Worm (Caenorhabditis elegans) whole organism, L4/young adult: ENCODE data around the gene F56D2.3.

Experiments
- dao-5 ChIP-seq: sonication (generic microtip); optimal IDR thresholded peaks from 2 replicates; lab custom pipeline; 2016; ENCODE audit warnings: missing genotype, missing genetic modification characterization, moderate library complexity, missing compliant biosample characterization
- him-1 ChIP-seq: sonication (generic microtip); optimal IDR thresholded peaks from 2 replicates; lab custom pipeline; 2016; ENCODE audit warnings: missing genotype, missing genetic modification reagents, missing genetic modification characterization, missing compliant biosample characterization

DNA sequence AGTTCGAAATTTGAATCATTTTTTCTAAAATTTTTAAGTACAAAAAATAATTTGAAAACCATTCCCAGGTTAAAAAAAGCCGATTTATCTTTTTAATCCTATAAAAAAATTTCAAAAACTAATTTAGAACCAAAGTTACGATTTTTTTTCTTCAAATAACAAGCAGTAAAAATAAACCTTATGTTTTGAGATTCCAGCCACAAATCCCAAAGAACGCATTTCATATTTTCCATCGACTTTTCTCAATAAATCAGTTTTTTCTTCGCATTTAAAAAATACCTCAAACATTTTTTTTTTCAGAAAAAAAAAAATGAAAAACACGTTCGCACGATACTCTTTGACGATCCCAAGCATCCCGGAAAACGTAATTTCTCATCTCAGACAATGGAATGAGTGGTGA, 50.4 kb downstream of the F56D2.3 start, which contains the start of gene ckk-1:
- TF ChIP-seq him-1 (tag; lab: Kevin White, UChicago) (no peak), dao-5 (tag; lab: Kevin White, UChicago) (no peak)
